Worm (Caenorhabditis elegans) whole organism, late embryonic: Measurements from ENCODE around the gene C14E2.5.

Source experiments
- C08G9.2 ChIP-seq: sonication (generic microtip); optimal IDR thresholded peaks from 2 replicates; lab custom pipeline; 2016; ENCODE audit warnings: mild to moderate bottlenecking, missing genetic modification characterization, moderate library complexity, missing compliant biosample characterization
- K02D7.2 ChIP-seq: sonication (generic microtip); optimal IDR thresholded peaks from 2 replicates; lab custom pipeline; 2017; ENCODE audit warnings: mild to moderate bottlenecking, missing genetic modification characterization, missing compliant biosample characterization
- T23F11.4 ChIP-seq: fragments of 200-800 bp; sonication (Bioruptor generic); optimal IDR thresholded peaks from 2 replicates; lab custom pipeline; 2018; ENCODE audit warnings: mild to moderate bottlenecking, missing genetic modification characterization, missing compliant biosample characterization
- Y22D7AL.16 ChIP-seq: sonication (generic microtip); optimal IDR thresholded peaks from 2 replicates; lab custom pipeline; 2016; ENCODE audit warnings: missing genetic modification characterization, missing compliant biosample characterization
- ahr-1 ChIP-seq: sonication (generic microtip); optimal IDR thresholded peaks from 2 replicates; lab custom pipeline; 2016; ENCODE audit warnings: missing genetic modification characterization, missing compliant biosample characterization
- ama-1 ChIP-seq: fragments of 150-350 bp; optimal IDR thresholded peaks from 2 replicates; lab custom pipeline; 2014
- ceh-14 ChIP-seq: sonication (generic microtip); optimal IDR thresholded peaks from 2 replicates; lab custom pipeline; 2016; ENCODE audit warnings: missing genotype, missing genetic modification characterization, missing compliant biosample characterization
- ceh-19 ChIP-seq: fragments of 200-800 bp; sonication (Bioruptor generic); optimal IDR thresholded peaks from 2 replicates; lab custom pipeline; 2018; ENCODE audit warnings: mild to moderate bottlenecking, missing genetic modification characterization, missing compliant biosample characterization
- ceh-24 ChIP-seq: sonication (generic microtip); optimal IDR thresholded peaks from 2 replicates; lab custom pipeline; 2016; ENCODE audit warnings: mild to moderate bottlenecking, missing genetic modification characterization, missing compliant biosample characterization
- ceh-31 ChIP-seq: sonication (generic microtip); optimal IDR thresholded peaks from 2 replicates; lab custom pipeline; 2016; ENCODE audit warnings: missing genetic modification characterization, missing compliant biosample characterization
- ceh-34 ChIP-seq: sonication (generic microtip); optimal IDR thresholded peaks from 2 replicates; lab custom pipeline; 2016; ENCODE audit warnings: mild to moderate bottlenecking, missing genetic modification characterization, missing compliant biosample characterization
- ceh-48 ChIP-seq: sonication (generic microtip); optimal IDR thresholded peaks from 2 replicates; lab custom pipeline; 2016; ENCODE audit warnings: missing genetic modification characterization, inconsistent platforms, missing compliant biosample characterization
- ceh-6 ChIP-seq: fragments of 200-800 bp; sonication (Bioruptor generic); optimal IDR thresholded peaks from 2 replicates; lab custom pipeline; 2018; ENCODE audit warnings: mild to moderate bottlenecking, missing genetic modification characterization, missing compliant biosample characterization
- che-1 ChIP-seq: sonication (generic microtip); optimal IDR thresholded peaks from 2 replicates; lab custom pipeline; 2016; ENCODE audit warnings: mild to moderate bottlenecking, missing genetic modification characterization, missing compliant biosample characterization
- dmd-4 ChIP-seq: sonication (generic microtip); optimal IDR thresholded peaks from 2 replicates; lab custom pipeline; 2016; ENCODE audit warnings: borderline replicate concordance, missing genetic modification characterization, missing compliant biosample characterization
- dve-1 ChIP-seq: sonication (generic microtip); optimal IDR thresholded peaks from 2 replicates; lab custom pipeline; 2017; ENCODE audit warnings: antibody characterized with exemption, mild to moderate bottlenecking, missing genetic modification characterization, missing compliant biosample characterization
- elt-4 ChIP-seq: sonication (generic microtip); optimal IDR thresholded peaks from 2 replicates; lab custom pipeline; 2016; ENCODE audit warnings: missing genetic modification characterization, missing compliant biosample characterization
- fax-1 ChIP-seq: sonication (generic microtip); optimal IDR thresholded peaks from 2 replicates; lab custom pipeline; 2016; ENCODE audit warnings: missing genotype, missing genetic modification characterization, missing compliant biosample characterization
- fkh-10 ChIP-seq: fragments of 150-350 bp; optimal IDR thresholded peaks from 2 replicates; lab custom pipeline; 2014; ENCODE audit warnings: missing biosample characterization, missing genetic modification reagents, missing genetic modification characterization
- fkh-6 ChIP-seq: sonication (generic microtip); optimal IDR thresholded peaks from 2 replicates; lab custom pipeline; 2016; ENCODE audit warnings: missing genetic modification characterization, missing compliant biosample characterization
- gmeb-2 ChIP-seq: sonication (generic microtip); optimal IDR thresholded peaks from 2 replicates; lab custom pipeline; 2016; ENCODE audit warnings: missing genetic modification characterization, inconsistent platforms, missing compliant biosample characterization
- hlh-13 ChIP-seq: fragments of 200-800 bp; sonication (Bioruptor generic); optimal IDR thresholded peaks from 2 replicates; lab custom pipeline; 2018; ENCODE audit warnings: mild to moderate bottlenecking, missing genetic modification characterization, missing compliant biosample characterization
- hlh-15 ChIP-seq: sonication (generic microtip); optimal IDR thresholded peaks from 2 replicates; lab custom pipeline; 2016; ENCODE audit warnings: missing genetic modification characterization, missing compliant biosample characterization
- hlh-30 ChIP-seq: sonication (generic microtip); optimal IDR thresholded peaks from 2 replicates; lab custom pipeline; 2017; ENCODE audit warnings: antibody characterized with exemption, missing genetic modification characterization, missing compliant biosample characterization; ENCODE audit not compliant: insufficient read depth
- hlh-6 ChIP-seq: sonication (generic microtip); optimal IDR thresholded peaks from 2 replicates; lab custom pipeline; 2016; ENCODE audit warnings: missing genotype, missing genetic modification characterization, missing compliant biosample characterization
- hlh-8 ChIP-seq: sonication (generic microtip); optimal IDR thresholded peaks from 2 replicates; lab custom pipeline; 2016; ENCODE audit warnings: missing genotype, missing genetic modification characterization, missing compliant biosample characterization
- lin-11 ChIP-seq: fragments of 200-800 bp; sonication (Bioruptor generic); optimal IDR thresholded peaks from 2 replicates; lab custom pipeline; 2018; ENCODE audit warnings: mild to moderate bottlenecking, missing genetic modification characterization, missing compliant biosample characterization
- mec-3 ChIP-seq: sonication (generic microtip); optimal IDR thresholded peaks from 2 replicates; lab custom pipeline; 2016; ENCODE audit warnings: borderline replicate concordance, missing genetic modification characterization, missing compliant biosample characterization
- nhr-11 ChIP-seq: fragments of 150-350 bp; optimal IDR thresholded peaks from 2 replicates; lab custom pipeline; 2014; ENCODE audit warnings: missing biosample characterization, missing genetic modification characterization
- nhr-232 ChIP-seq: sonication (generic microtip); optimal IDR thresholded peaks from 2 replicates; lab custom pipeline; 2016; ENCODE audit warnings: missing genetic modification characterization, missing compliant biosample characterization
- odd-2 ChIP-seq: sonication (generic microtip); optimal IDR thresholded peaks from 2 replicates; lab custom pipeline; 2017; ENCODE audit warnings: antibody characterized with exemption, mild to moderate bottlenecking, missing genetic modification characterization, missing compliant biosample characterization
- pag-3 ChIP-seq: sonication (generic microtip); optimal IDR thresholded peaks from 2 replicates; lab custom pipeline; 2016; ENCODE audit warnings: missing compliant biosample characterization, missing genetic modification characterization, borderline replicate concordance
- pat-9 ChIP-seq: fragments of 200-800 bp; sonication (Bioruptor generic); optimal IDR thresholded peaks from 2 replicates; lab custom pipeline; 2018; ENCODE audit warnings: mild to moderate bottlenecking, missing genetic modification characterization, moderate library complexity, missing compliant biosample characterization
- pax-1 ChIP-seq: fragments of 150-350 bp; optimal IDR thresholded peaks from 2 replicates; lab custom pipeline; 2014; ENCODE audit warnings: missing biosample characterization, missing genetic modification characterization
- pha-4 ChIP-seq: fragments of 150-350 bp; optimal IDR thresholded peaks from 2 replicates; lab custom pipeline; 2018; ENCODE audit warnings: missing biosample characterization, missing genetic modification reagents, missing genetic modification characterization
- sdc-2 ChIP-seq: sonication (generic microtip); optimal IDR thresholded peaks from 2 replicates; lab custom pipeline; 2016; ENCODE audit warnings: missing genotype, missing genetic modification characterization, missing compliant biosample characterization
- sox-2 ChIP-seq: fragments of 200-800 bp; sonication (Bioruptor generic); IDR thresholded peaks from 2 replicates; pipeline ENCODE4 v1.3.6; 2022; ENCODE audit warnings: missing genetic modification reagents, missing genetic modification characterization, missing compliant biosample characterization
- sox-4 ChIP-seq: sonication (generic microtip); optimal IDR thresholded peaks from 2 replicates; lab custom pipeline; 2017; ENCODE audit warnings: mild to moderate bottlenecking, missing genetic modification characterization, inconsistent platforms, missing compliant biosample characterization
- syd-9 ChIP-seq: sonication (generic microtip); optimal IDR thresholded peaks from 2 replicates; lab custom pipeline; 2016; ENCODE audit warnings: mild to moderate bottlenecking, missing genetic modification characterization, moderate library complexity, missing compliant biosample characterization
- tbx-2 ChIP-seq: sonication (generic microtip); optimal IDR thresholded peaks from 2 replicates; lab custom pipeline; 2016; ENCODE audit warnings: missing genetic modification characterization, missing compliant biosample characterization
- unc-3 ChIP-seq, 2 experiments: fragments of 200-800 bp in 1 of 2; sonication (Bioruptor generic) in 1 of 2; sonication (generic microtip) in 1 of 2; conservative IDR thresholded peaks in 1 of 2; optimal IDR thresholded peaks in 1 of 2; 2 replicates each; pipeline versions ENCODE4 v1.3.6 to Lab custom; 2016 to 2022; ENCODE audit warnings: missing compliant biosample characterization in 2 of 2, missing genetic modification characterization in 2 of 2, missing genetic modification reagents in 1 of 2
- unc-42 ChIP-seq: sonication (generic microtip); optimal IDR thresholded peaks from 2 replicates; lab custom pipeline; 2016; ENCODE audit warnings: missing genotype, missing genetic modification characterization, missing compliant biosample characterization
- unc-55 ChIP-seq: sonication (generic microtip); optimal IDR thresholded peaks from 2 replicates; lab custom pipeline; 2017; ENCODE audit warnings: missing biosample characterization, missing genetic modification reagents, missing genetic modification characterization
- unc-86 ChIP-seq: sonication (generic microtip); optimal IDR thresholded peaks from 2 replicates; lab custom pipeline; 2016; ENCODE audit warnings: missing genetic modification characterization, missing compliant biosample characterization
- ztf-16 ChIP-seq: sonication (generic microtip); optimal IDR thresholded peaks from 2 replicates; lab custom pipeline; 2017; ENCODE audit warnings: missing genetic modification characterization, missing compliant biosample characterization

The C14E2.5 gene

DNA sequence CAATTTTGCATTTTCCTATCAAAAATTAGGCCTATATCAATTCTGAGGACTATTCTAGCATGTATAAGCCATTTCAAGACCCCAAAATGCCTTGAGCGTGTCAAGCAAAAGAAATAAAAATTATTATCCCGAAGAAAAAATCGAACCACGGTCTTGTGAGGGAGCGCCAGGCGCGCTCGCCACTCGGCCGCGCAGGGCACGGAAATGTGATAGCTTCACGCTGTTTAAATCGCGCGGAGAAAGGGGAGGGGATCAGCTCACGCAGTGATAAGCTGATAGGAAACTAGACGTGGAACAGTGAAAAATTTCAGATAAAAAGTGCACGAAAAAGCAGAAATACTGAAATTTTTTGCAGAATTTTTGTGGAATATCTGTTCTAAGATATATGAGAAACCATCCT, 12.6 kb upstream of the C14E2.5 start (continued):
- TF ChIP-seq nhr-232 (tag; lab: Kevin White, UChicago) (peak; percentile 58), mec-3 (peak; percentile 62), ztf-16 (tag; lab: Kevin White, UChicago) (peak; percentile 48), sox-4 (tag; lab: Kevin White, UChicago) (peak; percentile 68), pag-3 (tag; lab: Kevin White, UChicago) (no peak), hlh-15 (peak; percentile 52), ceh-48 (tag; lab: Kevin White, UChicago) (peak; percentile 56), ama-1 (lab: Kevin White, UChicago) (no peak), Y22D7AL.16 (tag; lab: Kevin White, UChicago) (peak; percentile 61), fkh-10 (GFP tag; lab: Kevin White, UChicago) (no peak), pha-4 (no peak), unc-3 (GFP tag; conservative IDR thresholded peaks at IDR 0.05; lab: Robert Waterston, UW) (0 out of 2 replicates have a peak, but pooled peaks have one; percentile 5), unc-3 (tag; optimal IDR thresholded peaks at IDR 0.05; lab: Kevin White, UChicago) (peak; percentile 29), ceh-34 (tag; lab: Kevin White, UChicago) (peak; percentile 91), K02D7.2 (peak; percentile 75), ahr-1 (tag; lab: Kevin White, UChicago) (peak; percentile 28), unc-86 (tag; lab: Kevin White, UChicago) (peak; percentile 51), nhr-11 (tag; lab: Kevin White, UChicago) (no peak), unc-55 (GFP tag; lab: Kevin White, UChicago) (no peak), che-1 (tag; lab: Kevin White, UChicago) (peak; percentile 79), tbx-2 (tag; lab: Kevin White, UChicago) (peak; percentile 24), elt-4 (no peak), unc-42 (tag; lab: Kevin White, UChicago) (peak; percentile 2), odd-2 (tag; lab: Kevin White, UChicago) (no peak), ceh-6 (GFP tag; lab: Kevin White, UChicago) (peak; percentile 72), ceh-14 (tag; lab: Kevin White, UChicago) (peak; percentile 75), hlh-6 (tag; lab: Kevin White, UChicago) (peak; percentile 78), syd-9 (peak; percentile 54), pax-1 (tag; lab: Kevin White, UChicago) (no peak), ceh-31 (tag; lab: Kevin White, UChicago) (peak; percentile 35), sdc-2 (tag; lab: Kevin White, UChicago) (peak; percentile 91), ceh-19 (peak; percentile 74), sox-2 (no peak), hlh-30 (tag; lab: Kevin White, UChicago) (no peak), ceh-24 (peak; percentile 25), fax-1 (peak; percentile 48), dve-1 (tag; lab: Kevin White, UChicago) (peak; percentile 29), lin-11 (tag; lab: Kevin White, UChicago) (peak; percentile 56), fkh-6 (tag; lab: Kevin White, UChicago) (peak; percentile 64), hlh-8 (no peak), gmeb-2 (tag; lab: Kevin White, UChicago) (peak; percentile 77), hlh-13 (peak; percentile 61), dmd-4 (peak; percentile 67), pat-9 (tag; lab: Kevin White, UChicago) (peak; percentile 52), C08G9.2 (tag; lab: Kevin White, UChicago) (peak; percentile 62), T23F11.4 (peak; percentile 54)
